Worm (Caenorhabditis elegans) whole organism, L2 larva: ENCODE data around the gene cest-5.2.

Experiments
- C34F6.9 ChIP-seq: fragments of 150-350 bp; optimal IDR thresholded peaks from 2 replicates; lab custom pipeline; 2014; ENCODE audit warnings: missing biosample characterization, missing genetic modification characterization
- F13H6.1 ChIP-seq: sonication (generic microtip); optimal IDR thresholded peaks from 2 replicates; lab custom pipeline; 2016; ENCODE audit warnings: missing genetic modification characterization, missing compliant biosample characterization
- R02D3.7 ChIP-seq: fragments of 150-350 bp; optimal IDR thresholded peaks from 2 replicates; lab custom pipeline; 2014; ENCODE audit warnings: missing biosample characterization, missing genetic modification characterization
- aly-2 ChIP-seq: fragments of 150-350 bp; optimal IDR thresholded peaks from 2 replicates; lab custom pipeline; 2014; ENCODE audit warnings: missing biosample characterization, missing genetic modification characterization
- ama-1 ChIP-seq: fragments of 150-350 bp; optimal IDR thresholded peaks from 2 replicates; lab custom pipeline; 2018; ENCODE audit warnings: inconsistent platforms
- blmp-1 ChIP-seq: sonication (generic microtip); optimal IDR thresholded peaks from 2 replicates; lab custom pipeline; 2017; ENCODE audit warnings: missing genetic modification characterization, mild to moderate bottlenecking, missing compliant biosample characterization, antibody characterized with exemption, moderate library complexity; ENCODE audit not compliant: insufficient read depth
- ceh-16 ChIP-seq: fragments of 150-350 bp; optimal IDR thresholded peaks from 2 replicates; lab custom pipeline; 2014; ENCODE audit warnings: missing biosample characterization, missing genetic modification characterization
- ceh-82 ChIP-seq: fragments of 150-350 bp; optimal IDR thresholded peaks from 2 replicates; lab custom pipeline; 2014; ENCODE audit warnings: missing biosample characterization, missing genetic modification characterization
- crh-2 ChIP-seq: sonication (generic microtip); optimal IDR thresholded peaks from 2 replicates; lab custom pipeline; 2017; ENCODE audit warnings: missing biosample characterization, missing genetic modification characterization
- egl-27 ChIP-seq: sonication (generic microtip); optimal IDR thresholded peaks from 3 replicates; lab custom pipeline; 2017; ENCODE audit warnings: missing biosample characterization, missing genetic modification reagents, missing genetic modification characterization
- fos-1 ChIP-seq: fragments of 150-350 bp; optimal IDR thresholded peaks from 2 replicates; lab custom pipeline; 2014; ENCODE audit warnings: missing biosample characterization, missing genetic modification characterization
- gmeb-1 ChIP-seq: fragments of 150-350 bp; optimal IDR thresholded peaks from 2 replicates; lab custom pipeline; 2014; ENCODE audit warnings: missing biosample characterization, missing genetic modification characterization
- lin-11 ChIP-seq: fragments of 150-350 bp; sonication (generic microtip); optimal IDR thresholded peaks from 2 replicates; lab custom pipeline; 2014; ENCODE audit warnings: missing biosample characterization, missing genetic modification characterization, inconsistent platforms, mixed read lengths
- lin-13 ChIP-seq: fragments of 150-350 bp; optimal IDR thresholded peaks from 2 replicates; lab custom pipeline; 2014; ENCODE audit warnings: missing biosample characterization, missing genetic modification reagents, missing genetic modification characterization
- lin-39 ChIP-seq: fragments of 150-350 bp; optimal IDR thresholded peaks from 2 replicates; lab custom pipeline; 2014; ENCODE audit warnings: missing biosample characterization, missing genetic modification reagents, missing genetic modification characterization
- lsy-2 ChIP-seq, 2 experiments: fragments of 150-350 bp in 1 of 2; sonication (generic microtip) in 1 of 2; optimal IDR thresholded peaks; 2 replicates each; lab custom pipeline; 2014 to 2017; ENCODE audit warnings: missing biosample characterization in 2 of 2, missing genetic modification characterization in 2 of 2
- mab-5 ChIP-seq: fragments of 150-350 bp; optimal IDR thresholded peaks from 2 replicates; lab custom pipeline; 2014; ENCODE audit warnings: missing biosample characterization, missing genetic modification characterization
- mbf-1 ChIP-seq: sonication (generic microtip); optimal IDR thresholded peaks from 2 replicates; lab custom pipeline; 2017; ENCODE audit warnings: missing biosample characterization, missing genetic modification characterization
- mdl-1 ChIP-seq, 2 experiments: fragments of 150-350 bp in 1 of 2; sonication (generic microtip) in 1 of 2; optimal IDR thresholded peaks; 2 replicates each; lab custom pipeline; 2017; ENCODE audit warnings: missing biosample characterization in 2 of 2, missing genetic modification characterization in 2 of 2
- nhr-10 ChIP-seq: sonication (generic microtip); optimal IDR thresholded peaks from 2 replicates; lab custom pipeline; 2017; ENCODE audit warnings: missing biosample characterization, missing genetic modification characterization
- nhr-11 ChIP-seq: fragments of 150-350 bp; optimal IDR thresholded peaks from 2 replicates; lab custom pipeline; 2014; ENCODE audit warnings: missing biosample characterization, missing genetic modification characterization
- nhr-12 ChIP-seq: fragments of 150-350 bp; optimal IDR thresholded peaks from 2 replicates; lab custom pipeline; 2014; ENCODE audit warnings: missing biosample characterization, missing genetic modification characterization
- nhr-237 ChIP-seq: fragments of 150-350 bp; optimal IDR thresholded peaks from 2 replicates; lab custom pipeline; 2014; ENCODE audit warnings: missing biosample characterization, missing genetic modification characterization
- nhr-25 ChIP-seq: fragments of 150-350 bp; sonication (generic microtip); optimal IDR thresholded peaks from 3 replicates; lab custom pipeline; 2014; ENCODE audit warnings: missing biosample characterization, missing genetic modification characterization
- nhr-6 ChIP-seq: fragments of 150-350 bp; optimal IDR thresholded peaks from 2 replicates; lab custom pipeline; 2014; ENCODE audit warnings: missing biosample characterization, missing genetic modification characterization
- peb-1 ChIP-seq: fragments of 150-350 bp; optimal IDR thresholded peaks from 2 replicates; lab custom pipeline; 2014; ENCODE audit warnings: missing biosample characterization, missing genetic modification characterization
- sem-4 ChIP-seq: fragments of 150-350 bp; optimal IDR thresholded peaks from 2 replicates; lab custom pipeline; 2014; ENCODE audit warnings: missing biosample characterization, missing genetic modification reagents, missing genetic modification characterization
- skn-1 ChIP-seq: sonication (generic microtip); optimal IDR thresholded peaks from 2 replicates; lab custom pipeline; 2017; ENCODE audit warnings: missing biosample characterization, missing genetic modification characterization
- sma-3 ChIP-seq: sonication (generic microtip); optimal IDR thresholded peaks from 2 replicates; lab custom pipeline; 2016; ENCODE audit warnings: missing genetic modification reagents, missing genetic modification characterization, missing compliant biosample characterization
- sma-9 ChIP-seq, 2 experiments: fragments of 150-350 bp in 1 of 2; sonication (generic microtip) in 1 of 2; optimal IDR thresholded peaks; 2 replicates each; lab custom pipeline; 2014 to 2016; ENCODE audit warnings: missing genetic modification characterization in 2 of 2, mild to moderate bottlenecking in 1 of 2, missing biosample characterization in 1 of 2, missing compliant biosample characterization in 1 of 2, missing genetic modification reagents in 1 of 2, moderate library complexity in 1 of 2
- snpc-4 ChIP-seq: fragments of 150-350 bp; optimal IDR thresholded peaks from 2 replicates; lab custom pipeline; 2014; ENCODE audit warnings: missing biosample characterization, missing genetic modification characterization
- unc-39 ChIP-seq: fragments of 150-350 bp; optimal IDR thresholded peaks from 2 replicates; lab custom pipeline; 2014; ENCODE audit warnings: missing biosample characterization, missing genetic modification characterization
- unc-62 ChIP-seq: fragments of 150-350 bp; optimal IDR thresholded peaks from 2 replicates; lab custom pipeline; 2014; ENCODE audit warnings: missing biosample characterization, missing genetic modification reagents, missing genetic modification characterization
- zag-1 ChIP-seq: fragments of 150-350 bp; optimal IDR thresholded peaks from 2 replicates; lab custom pipeline; 2014; ENCODE audit warnings: missing biosample characterization, missing genetic modification characterization
- ztf-11 ChIP-seq: sonication (generic microtip); optimal IDR thresholded peaks from 2 replicates; lab custom pipeline; 2017; ENCODE audit warnings: missing biosample characterization, missing genetic modification characterization
- ztf-4 ChIP-seq: fragments of 150-350 bp; optimal IDR thresholded peaks from 2 replicates; lab custom pipeline; 2014; ENCODE audit warnings: missing biosample characterization, missing genetic modification characterization

cest-5.2 gene

ce11 chrIV:6613296-6613695 is 14.4 kb downstream of the cest-5.2 start, which contains the start of gene drh-1:
drh-1 (minus strand) TSS chrIV:6613353.
- TF ChIP-seq lsy-2 (tag; optimal IDR thresholded peaks at IDR 0.05; lab: Kevin White, UChicago), result peak in 1 of 2 experiments; percentile 64
- peak; percentile 51 for TF ChIP-seq C34F6.9
- TF ChIP-seq nhr-6 (tag; lab: Kevin White, UChicago), result no peak
- no peak for TF ChIP-seq R02D3.7 (tag; lab: Kevin White, UChicago)
- TF ChIP-seq, all 48 proteins: peak for 2

- TF ChIP-seq nhr-10 (no peak), zag-1 (no peak), fos-1 (peak; percentile 18)
- TF ChIP-seq, all 48 proteins: peak for 1
These were observed 20.7 kb downstream of the cest-5.2 start for ce11 chrIV:6607059-6607458.

DNA sequence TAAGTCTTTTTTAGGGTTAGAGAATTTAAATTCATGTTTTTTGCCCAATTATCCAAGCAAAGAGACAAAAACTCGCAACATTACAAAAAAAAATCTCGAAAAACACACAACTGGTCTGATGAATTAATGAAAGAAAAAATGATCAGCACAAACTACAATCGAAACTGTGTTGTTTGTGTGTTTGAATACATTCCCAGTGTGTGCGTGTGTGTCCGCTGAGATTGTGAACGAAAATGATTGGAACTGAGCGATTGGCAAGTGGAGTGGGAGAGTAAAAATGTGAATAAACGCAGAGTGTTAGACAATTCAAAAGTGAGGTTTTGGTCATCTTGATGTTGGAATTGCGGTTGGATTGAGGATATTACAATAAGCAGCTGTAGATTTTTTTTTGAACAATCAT is 21.1 kb downstream of the cest-5.2 start:
- TF ChIP-seq F13H6.1, result no peak
- peak; percentile 10 for TF ChIP-seq C34F6.9
- TF ChIP-seq gmeb-1, result no peak
- no peak for TF ChIP-seq mab-5 (tag; lab: Kevin White, UChicago)
- TF ChIP-seq unc-39, result no peak
- TF ChIP-seq lin-13, result no peak
- TF ChIP-seq unc-62, result no peak
- TF ChIP-seq ztf-4 (tag; lab: Kevin White, UChicago), result no peak
- no peak for TF ChIP-seq mbf-1
- peak; percentile 17 for TF ChIP-seq nhr-25 (tag; lab: Kevin White, UChicago)
- TF ChIP-seq nhr-11 (tag; lab: Kevin White, UChicago), result no peak
- no peak for TF ChIP-seq peb-1 (tag; lab: Kevin White, UChicago)
- TF ChIP-seq lin-11 (tag; lab: Kevin White, UChicago), result no peak
- TF ChIP-seq nhr-12, result no peak
- no peak for TF ChIP-seq aly-2
- TF ChIP-seq, all 48 proteins: peak for 2

DNA sequence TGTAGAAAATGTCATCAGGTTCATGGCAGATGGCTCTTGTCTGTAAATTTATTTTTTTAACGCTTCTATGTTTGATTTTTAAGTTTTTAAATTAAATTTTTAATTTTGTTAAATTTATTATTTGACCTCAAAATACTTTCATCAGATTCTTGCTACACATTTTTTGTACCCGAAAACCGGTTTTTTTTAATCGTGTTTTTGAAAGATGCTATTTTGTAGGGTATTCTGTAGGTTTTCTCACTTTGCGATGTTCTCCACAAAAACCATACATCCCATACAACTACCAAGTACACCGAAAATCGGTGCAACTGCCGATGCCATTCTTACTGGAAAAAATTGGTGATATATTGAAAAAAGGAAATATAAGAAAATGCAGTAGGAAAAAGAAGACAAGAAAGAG is 21.9 kb downstream of the cest-5.2 start, which contains the start of gene nstp-2:
Gene nstp-2, minus strand, starts transcription at position 326 of the 400 bp plus-strand sequence.
- no peak for TF ChIP-seq F13H6.1
- TF ChIP-seq ztf-11, result no peak
- TF ChIP-seq snpc-4, result no peak
- TF ChIP-seq C34F6.9, result no peak
- TF ChIP-seq lin-39 (tag; lab: Kevin White, UChicago), result no peak
- TF ChIP-seq mab-5 (tag; lab: Kevin White, UChicago), result no peak
- no peak for TF ChIP-seq zag-1
- TF ChIP-seq sma-3 (GFP tag; lab: Kevin White, UChicago), result no peak
- no peak for TF ChIP-seq nhr-6 (tag; lab: Kevin White, UChicago)
- TF ChIP-seq ama-1 (lab: Kevin White, UChicago), result no peak
- TF ChIP-seq egl-27 (tag; lab: Kevin White, UChicago), result no peak
- no peak for TF ChIP-seq nhr-237
- no peak for TF ChIP-seq crh-2 (tag; lab: Kevin White, UChicago)
- no peak for TF ChIP-seq peb-1 (tag; lab: Kevin White, UChicago)
- TF ChIP-seq blmp-1 (tag; lab: Kevin White, UChicago), result no peak
- no peak for TF ChIP-seq unc-62
- no peak for TF ChIP-seq gmeb-1
- TF ChIP-seq sem-4 (tag; lab: Kevin White, UChicago), result no peak

- TF ChIP-seq lsy-2 (tag; optimal IDR thresholded peaks at IDR 0.05; lab: Kevin White, UChicago), result no peak
- TF ChIP-seq peb-1 (tag; lab: Kevin White, UChicago), result no peak
- TF ChIP-seq crh-2 (tag; lab: Kevin White, UChicago), result no peak
- peak; percentile 15 for TF ChIP-seq sma-9 (GFP tag; optimal IDR thresholded peaks at IDR 0.05; lab: Kevin White, UChicago)
- TF ChIP-seq sma-9 (tag; optimal IDR thresholded peaks at IDR 0.05; lab: Kevin White, UChicago), result no peak
- no peak for TF ChIP-seq aly-2
- TF ChIP-seq blmp-1 (tag; lab: Kevin White, UChicago), result no peak
- no peak for TF ChIP-seq F13H6.1
- no peak for TF ChIP-seq ceh-16
- TF ChIP-seq, all 48 proteins: peak for 1
These were observed 24.2 kb downstream of the cest-5.2 start for ce11 chrIV:6603549-6603948.

DNA sequence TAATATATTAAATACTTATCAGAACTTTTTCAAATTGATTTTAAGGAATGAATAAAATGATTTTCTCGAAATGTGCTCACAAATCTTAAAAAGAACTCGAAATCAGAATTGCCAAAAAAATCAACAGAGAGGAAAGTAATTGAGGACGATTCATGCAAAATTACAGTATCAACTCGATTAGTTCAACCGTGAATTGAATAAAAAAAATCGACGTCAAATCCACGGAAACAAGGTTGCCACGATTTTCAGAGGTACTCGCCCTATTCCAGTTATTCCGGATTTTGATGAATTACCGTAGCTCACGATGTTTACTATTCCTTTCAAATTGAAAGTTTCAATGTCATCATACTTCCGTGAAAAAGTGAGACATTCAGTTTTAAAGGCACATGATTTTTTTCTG is 25.3 kb downstream of the cest-5.2 start, which contains the start of gene F15B10.3:
Gene F15B10.3, plus strand, starts transcription at position 301 of the 400 bp plus-strand sequence.
- TF ChIP-seq F13H6.1 (no peak), mdl-1 (tag; optimal IDR thresholded peaks at IDR 0.05; lab: Kevin White, UChicago) (no peak), nhr-12 (no peak), skn-1 (tag; lab: Kevin White, UChicago) (no peak), aly-2 (no peak), nhr-237 (no peak), ceh-82 (tag; lab: Kevin White, UChicago) (no peak), nhr-10 (no peak), ceh-16 (no peak), nhr-11 (tag; lab: Kevin White, UChicago) (no peak)
